Worm (Caenorhabditis elegans) whole organism, early embryonic: ENCODE results near the gene let-60.

Experiments
- ama-1 ChIP-seq: fragments of 150-350 bp; optimal IDR thresholded peaks from 2 replicates; lab custom pipeline; 2014
- ceh-36 ChIP-seq: sonication (generic microtip); optimal IDR thresholded peaks from 2 replicates; lab custom pipeline; 2016; ENCODE audit warnings: missing genetic modification characterization, inconsistent platforms, missing compliant biosample characterization

DNA sequence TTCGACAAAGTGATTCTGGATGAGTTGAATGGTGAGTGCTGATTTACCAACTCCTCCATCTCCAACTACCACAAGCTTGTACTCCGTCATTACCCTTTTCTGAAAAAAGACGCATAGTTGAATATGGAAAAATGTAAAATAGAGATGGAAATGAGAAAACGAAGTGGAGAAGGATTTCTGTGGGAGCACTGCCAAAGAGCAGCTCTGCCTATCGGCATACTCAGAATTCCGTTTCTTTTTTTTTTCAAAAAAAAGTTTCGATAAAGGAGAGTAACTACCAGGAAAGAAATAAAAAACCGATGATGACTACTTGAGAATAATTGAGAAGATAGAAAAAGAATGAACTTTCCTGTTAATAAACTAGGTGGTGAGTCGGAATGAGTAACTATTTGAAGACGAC is at the start of gene let-60:
- TF ChIP-seq ama-1 (lab: Kevin White, UChicago) (no peak), ceh-36 (no peak)
